Fruit fly (Drosophila melanogaster) whole organism, embryonic: ENCODE measurements around the gene Mec2.

Experiments
- Adf1 ChIP-seq: fragments of 200-800 bp; sonication (Bioruptor generic); IDR thresholded peaks from 2 replicates; pipeline ENCODE4 v1.3.6; 2022; ENCODE audit warnings: missing biosample characterization, missing genetic modification characterization
- CG10147 ChIP-seq: fragments of 200-800 bp; sonication (Bioruptor generic); optimal IDR thresholded peaks from 2 replicates; lab custom pipeline; 2019; ENCODE audit warnings: missing biosample characterization, mild to moderate bottlenecking, missing genetic modification characterization, moderate library complexity
- CG10274 ChIP-seq: fragments of 200-800 bp; sonication (Bioruptor generic); optimal IDR thresholded peaks from 3 replicates; lab custom pipeline; 2017; ENCODE audit warnings: missing biosample characterization, mild to moderate bottlenecking, missing genetic modification characterization
- CG10462 ChIP-seq: fragments of 200-800 bp; sonication (Bioruptor generic); optimal IDR thresholded peaks from 2 replicates; lab custom pipeline; 2016; ENCODE audit warnings: missing biosample characterization, missing genetic modification characterization
- CG10565 ChIP-seq: fragments of 200-800 bp; sonication (Bioruptor generic); optimal IDR thresholded peaks from 3 replicates; lab custom pipeline; 2016; ENCODE audit warnings: missing biosample characterization, mild to moderate bottlenecking, missing genetic modification characterization
- CG17359 ChIP-seq: fragments of 200-800 bp; sonication (Bioruptor generic); optimal IDR thresholded peaks from 3 replicates; lab custom pipeline; 2018; ENCODE audit warnings: missing biosample characterization, mild to moderate bottlenecking, missing genetic modification characterization, moderate library complexity
- CG17802 ChIP-seq: fragments of 200-800 bp; sonication (Bioruptor generic); optimal IDR thresholded peaks from 2 replicates; lab custom pipeline; 2018; ENCODE audit warnings: missing biosample characterization, mild to moderate bottlenecking, missing genetic modification characterization, moderate library complexity
- CG18764 ChIP-seq: fragments of 200-800 bp; sonication (Bioruptor generic); optimal IDR thresholded peaks from 3 replicates; lab custom pipeline; 2016; ENCODE audit warnings: missing biosample characterization, missing genetic modification characterization
- CG33213 ChIP-seq: fragments of 200-800 bp; sonication (Bioruptor generic); optimal IDR thresholded peaks from 3 replicates; lab custom pipeline; 2016; ENCODE audit warnings: missing biosample characterization, missing genetic modification characterization
- CG3407 ChIP-seq: fragments of 200-800 bp; sonication (Bioruptor generic); optimal IDR thresholded peaks from 2 replicates; lab custom pipeline; 2018; ENCODE audit warnings: missing biosample characterization, mild to moderate bottlenecking, missing genetic modification characterization
- CG4730 ChIP-seq: fragments of 200-800 bp; sonication (Bioruptor generic); IDR thresholded peaks from 2 replicates; pipeline ENCODE4 v1.3.6; 2022; ENCODE audit warnings: missing biosample characterization, missing genetic modification characterization
- CG5180 ChIP-seq: fragments of 200-800 bp; sonication (Bioruptor generic); optimal IDR thresholded peaks from 3 replicates; lab custom pipeline; 2017; ENCODE audit warnings: missing biosample characterization, missing genetic modification characterization, mild to moderate bottlenecking, moderate library complexity, missing genetic modification reagents
- CG6272 ChIP-seq: fragments of 200-800 bp; sonication (Bioruptor generic); IDR thresholded peaks from 2 replicates; pipeline ENCODE4 v1.3.6; 2022; ENCODE audit warnings: missing biosample characterization, missing genetic modification characterization
- CG6654 ChIP-seq: fragments of 200-800 bp; sonication (Bioruptor generic); optimal IDR thresholded peaks from 2 replicates; lab custom pipeline; 2017; ENCODE audit warnings: missing biosample characterization, mild to moderate bottlenecking, missing genetic modification characterization
- CG6813 ChIP-seq: fragments of 200-800 bp; sonication (Bioruptor generic); optimal IDR thresholded peaks from 2 replicates; lab custom pipeline; 2017; ENCODE audit warnings: missing biosample characterization, missing genetic modification characterization, mild to moderate bottlenecking, moderate library complexity, missing genetic modification reagents
- CG6854 ChIP-seq: fragments of 200-800 bp; sonication (Bioruptor generic); optimal IDR thresholded peaks from 3 replicates; lab custom pipeline; 2017; ENCODE audit warnings: missing biosample characterization, mild to moderate bottlenecking, missing genetic modification characterization
- CG8478 ChIP-seq: fragments of >200 bp; optimal IDR thresholded peaks from 2 replicates; lab custom pipeline; 2018
- CG9797 ChIP-seq: fragments of 200-800 bp; sonication (Bioruptor generic); optimal IDR thresholded peaks from 3 replicates; lab custom pipeline; 2018; ENCODE audit warnings: missing biosample characterization, mild to moderate bottlenecking, missing genetic modification characterization
- Dek ChIP-seq: fragments of 200-800 bp; sonication (Bioruptor generic); optimal IDR thresholded peaks from 3 replicates; lab custom pipeline; 2019; ENCODE audit warnings: missing biosample characterization, mild to moderate bottlenecking, missing genetic modification characterization, moderate library complexity
- Dll ChIP-seq: fragments of 200-800 bp; sonication (Bioruptor generic); IDR thresholded peaks from 4 replicates; pipeline ENCODE4 v1.3.6; 2022; ENCODE audit warnings: missing biosample characterization, missing genetic modification characterization; ENCODE audit not compliant: partially characterized antibody
- Doc3 ChIP-seq: fragments of 200-800 bp; sonication (Bioruptor generic); IDR thresholded peaks from 3 replicates; pipeline ENCODE4 v1.3.6; 2022; ENCODE audit warnings: missing biosample characterization, missing genetic modification characterization; ENCODE audit not compliant: partially characterized antibody
- Dp ChIP-seq: fragments of 200-800 bp; sonication (Bioruptor generic); optimal IDR thresholded peaks from 2 replicates; lab custom pipeline; 2018; ENCODE audit warnings: missing biosample characterization, mild to moderate bottlenecking, missing genetic modification characterization, moderate library complexity
- E2f2 ChIP-seq: fragments of 200-800 bp; sonication (Bioruptor generic); IDR thresholded peaks from 2 replicates; pipeline ENCODE4 v1.3.6; 2022; ENCODE audit warnings: missing biosample characterization, missing genetic modification characterization
- Ets97D ChIP-seq: fragments of 200-800 bp; sonication (Bioruptor generic); optimal IDR thresholded peaks from 3 replicates; lab custom pipeline; 2016; ENCODE audit warnings: missing biosample characterization, missing genetic modification characterization
- HmgZ ChIP-seq: fragments of 200-800 bp; sonication (Bioruptor generic); optimal IDR thresholded peaks from 2 replicates; lab custom pipeline; 2018; ENCODE audit warnings: missing biosample characterization, mild to moderate bottlenecking, missing genetic modification characterization
- Hr78 ChIP-seq, 2 experiments: fragments of 200-800 bp in 1 of 2; fragments of >200 bp in 1 of 2; sonication (Bioruptor generic) in 1 of 2; optimal IDR thresholded peaks; 2 replicates each; lab custom pipeline; 2017 to 2019; ENCODE audit warnings: missing biosample characterization in 2 of 2, missing genetic modification characterization in 2 of 2, mild to moderate bottlenecking in 1 of 2, moderate library complexity in 1 of 2
- Hsf ChIP-seq: fragments of 200-800 bp; sonication (Bioruptor generic); optimal IDR thresholded peaks from 3 replicates; lab custom pipeline; 2016; ENCODE audit warnings: missing biosample characterization, missing genetic modification characterization
- Lim3 ChIP-seq: fragments of 200-800 bp; sonication (Bioruptor generic); IDR thresholded peaks from 2 replicates; pipeline ENCODE4 v1.3.6; 2022; ENCODE audit warnings: missing biosample characterization, missing genetic modification characterization
- Max ChIP-seq: fragments of 200-800 bp; sonication (Bioruptor generic); optimal IDR thresholded peaks from 2 replicates; lab custom pipeline; 2016; ENCODE audit warnings: missing biosample characterization, mild to moderate bottlenecking, missing genetic modification characterization
- Med ChIP-seq: fragments of 200-800 bp; sonication (Bioruptor generic); peaks from one replicate; lab custom pipeline; 2016; ENCODE audit warnings: missing biosample characterization, missing genetic modification characterization, mild to moderate bottlenecking, inconsistent platforms, moderate library complexity
- Mrtf ChIP-seq: fragments of 200-800 bp; sonication (Bioruptor generic); IDR thresholded peaks from 3 replicates; pipeline ENCODE4 v1.3.6; 2022; ENCODE audit warnings: missing biosample characterization, missing genetic modification characterization
- NfI ChIP-seq: fragments of 200-800 bp; sonication (Bioruptor generic); optimal IDR thresholded peaks from 3 replicates; lab custom pipeline; 2018; ENCODE audit warnings: missing biosample characterization, mild to moderate bottlenecking, missing genetic modification characterization, moderate library complexity
- Spps ChIP-seq: fragments of 200-800 bp; sonication (Bioruptor generic); optimal IDR thresholded peaks from 2 replicates; lab custom pipeline; 2018; ENCODE audit warnings: missing biosample characterization, mild to moderate bottlenecking, missing genetic modification characterization
- Stat92E ChIP-seq, 3 experiments: fragments of >200 bp in 2 of 3; fragments of 200-800 bp in 1 of 3; sonication (Bioruptor generic) in 1 of 3; optimal IDR thresholded peaks; 2 replicates each; lab custom pipeline; 2017 to 2019; ENCODE audit warnings: missing biosample characterization in 3 of 3, missing genetic modification characterization in 3 of 3, mild to moderate bottlenecking in 1 of 3, moderate library complexity in 1 of 3
- Vsx1 ChIP-seq: fragments of 200-800 bp; sonication (Bioruptor generic); optimal IDR thresholded peaks from 2 replicates; lab custom pipeline; 2017; ENCODE audit warnings: missing biosample characterization, mild to moderate bottlenecking, missing genetic modification characterization, missing genetic modification reagents
- br ChIP-seq: fragments of >200 bp; optimal IDR thresholded peaks from 2 replicates; lab custom pipeline; 2017
- da ChIP-seq: fragments of 200-800 bp; sonication (Bioruptor generic); optimal IDR thresholded peaks from 2 replicates; lab custom pipeline; 2016; ENCODE audit warnings: missing biosample characterization, missing genetic modification characterization
- exex ChIP-seq: fragments of 200-800 bp; sonication (Bioruptor generic); optimal IDR thresholded peaks from 4 replicates; lab custom pipeline; 2018; ENCODE audit warnings: missing biosample characterization, mild to moderate bottlenecking, missing genetic modification characterization, moderate library complexity
- gem ChIP-seq: fragments of 200-800 bp; sonication (Bioruptor generic); optimal IDR thresholded peaks from 2 replicates; lab custom pipeline; 2019; ENCODE audit warnings: missing biosample characterization, mild to moderate bottlenecking, missing genetic modification characterization, moderate library complexity
- grn ChIP-seq: fragments of 200-800 bp; sonication (Bioruptor generic); optimal IDR thresholded peaks from 3 replicates; lab custom pipeline; 2017; ENCODE audit warnings: missing biosample characterization, missing genetic modification characterization
- h ChIP-seq: fragments of >200 bp; optimal IDR thresholded peaks from 2 replicates; lab custom pipeline; 2017
- her ChIP-seq: fragments of 200-800 bp; sonication (Bioruptor generic); optimal IDR thresholded peaks from 2 replicates; lab custom pipeline; 2016; ENCODE audit warnings: missing biosample characterization, missing genetic modification characterization
- ken ChIP-seq: fragments of 200-800 bp; sonication (Bioruptor generic); IDR thresholded peaks from 3 replicates; pipeline ENCODE4 v1.3.6; 2022; ENCODE audit warnings: missing biosample characterization, missing genetic modification characterization
- luna ChIP-seq: fragments of 200-800 bp; sonication (Bioruptor generic); optimal IDR thresholded peaks from 2 replicates; lab custom pipeline; 2016; ENCODE audit warnings: missing biosample characterization, missing genetic modification characterization
- mirr ChIP-seq: fragments of 200-800 bp; sonication (Bioruptor generic); optimal IDR thresholded peaks from 3 replicates; lab custom pipeline; 2018; ENCODE audit warnings: missing biosample characterization, mild to moderate bottlenecking, missing genetic modification characterization
- pnt ChIP-seq: fragments of 200-800 bp; sonication (Bioruptor generic); optimal IDR thresholded peaks from 3 replicates; lab custom pipeline; 2016; ENCODE audit warnings: missing biosample characterization, missing genetic modification characterization
- sd ChIP-seq: fragments of 200-800 bp; sonication (Bioruptor generic); optimal IDR thresholded peaks from 3 replicates; lab custom pipeline; 2018; ENCODE audit warnings: missing biosample characterization, mild to moderate bottlenecking, missing genetic modification characterization, moderate library complexity
- sens ChIP-seq: fragments of 200-800 bp; sonication (Bioruptor generic); peaks from one replicate; lab custom pipeline; 2016; ENCODE audit warnings: missing biosample characterization, missing genetic modification characterization
- sob ChIP-seq: fragments of 200-800 bp; sonication (Bioruptor generic); IDR thresholded peaks from 2 replicates; pipeline ENCODE4 v1.3.6; 2022; ENCODE audit warnings: missing biosample characterization, missing genetic modification characterization
- tin ChIP-seq: fragments of 200-800 bp; sonication (Bioruptor generic); optimal IDR thresholded peaks from 3 replicates; lab custom pipeline; 2016; ENCODE audit warnings: missing biosample characterization, missing genetic modification characterization
- vvl ChIP-seq: fragments of 200-800 bp; sonication (Bioruptor generic); IDR thresholded peaks from 2 replicates; pipeline ENCODE4 v1.3.6; 2022; ENCODE audit warnings: missing biosample characterization, missing genetic modification characterization
- wek ChIP-seq: fragments of 200-800 bp; sonication (Bioruptor generic); optimal IDR thresholded peaks from 3 replicates; lab custom pipeline; 2018; ENCODE audit warnings: missing biosample characterization, mild to moderate bottlenecking, missing genetic modification characterization, moderate library complexity
- wor ChIP-seq: fragments of 200-800 bp; sonication (Bioruptor generic); IDR thresholded peaks from 2 replicates; pipeline ENCODE4 v1.3.6; 2022; ENCODE audit warnings: missing biosample characterization, missing genetic modification characterization

Mec2 gene

DNA sequence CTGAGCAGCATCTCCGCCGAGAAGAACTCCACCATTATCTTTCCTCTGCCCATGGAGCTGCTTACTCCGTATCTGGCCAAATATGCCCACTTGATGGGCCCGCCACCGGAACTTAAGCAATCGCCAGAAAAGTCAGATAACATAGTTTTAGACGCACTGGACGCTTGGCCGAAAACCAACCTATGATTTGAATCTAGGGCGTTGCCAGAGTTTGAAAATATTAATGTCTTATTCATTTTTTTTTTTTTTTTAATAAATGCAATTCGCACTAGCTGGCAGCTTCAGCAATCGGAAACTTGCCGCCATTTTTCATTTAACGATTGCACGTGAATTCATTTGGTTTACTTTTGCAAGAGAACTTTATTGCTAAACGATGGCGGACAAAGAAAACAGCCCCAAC lies 2.1 kb downstream of the Mec2 start, which contains the start of gene HP1D3csd (continued):
- TF ChIP-seq exex (no peak), CG10462 (no peak), CG10274 (GFP tag; lab: Kevin White, UChicago) (no peak), CG5180 (GFP tag; lab: Kevin White, UChicago) (no peak), NfI (GFP tag; lab: Kevin White, UChicago) (no peak), sd (tag; lab: Kevin White, UChicago) (no peak), Spps (no peak), Ets97D (GFP tag; lab: Kevin White, UChicago) (peak; percentile 79), CG4730 (GFP tag; lab: Robert Waterston, UW) (no peak), sob (GFP tag; lab: Robert Waterston, UW) (no peak), Med (GFP tag; lab: Kevin White, UChicago) (peak; percentile 52), h (lab: Kevin White, UChicago) (no peak), gem (tag; lab: Kevin White, UChicago) (no peak), Stat92E (GFP tag; optimal IDR thresholded peaks at IDR 0.05; lab: Kevin White, UChicago) (no peak), br (lab: Kevin White, UChicago) (no peak), CG33213 (GFP tag; lab: Kevin White, UChicago) (no peak), CG6272 (GFP tag; lab: Robert Waterston, UW) (no peak), her (no peak), CG3407 (GFP tag; lab: Kevin White, UChicago) (no peak), Hr78 (GFP tag; optimal IDR thresholded peaks at IDR 0.05; lab: Kevin White, UChicago) (no peak), Dek (no peak), CG10565 (GFP tag; lab: Kevin White, UChicago) (no peak), Adf1 (GFP tag; lab: Robert Waterston, UW) (no peak), mirr (GFP tag; lab: Kevin White, UChicago) (no peak), da (GFP tag; lab: Kevin White, UChicago) (no peak), CG6813 (GFP tag; lab: Kevin White, UChicago) (no peak), pnt (GFP tag; lab: Kevin White, UChicago) (no peak), wek (no peak), Lim3 (GFP tag; lab: Robert Waterston, UW) (no peak), Mrtf (GFP tag; lab: Robert Waterston, UW) (no peak), CG8478 (lab: Kevin White, UChicago) (no peak), CG17802 (tag; lab: Kevin White, UChicago) (no peak), sens (peak; percentile 61), CG10147 (GFP tag; lab: Kevin White, UChicago) (no peak), CG9797 (no peak), CG6854 (GFP tag; lab: Kevin White, UChicago) (no peak), luna (GFP tag; lab: Kevin White, UChicago) (no peak), CG18764 (GFP tag; lab: Kevin White, UChicago) (no peak), CG6654 (GFP tag; lab: Kevin White, UChicago) (peak; percentile 98), E2f2 (GFP tag; lab: Robert Waterston, UW) (peak; percentile 72), Doc3 (GFP tag; lab: Robert Waterston, UW) (no peak), tin (GFP tag; lab: Kevin White, UChicago) (no peak), Max (GFP tag; lab: Kevin White, UChicago) (no peak), Dll (GFP tag; lab: Robert Waterston, UW) (no peak), HmgZ (tag; lab: Kevin White, UChicago) (no peak), CG17359 (tag; lab: Kevin White, UChicago) (peak; percentile 94), vvl (peak; percentile 65; the same call in 1 of the 2 replicates), Hsf (GFP tag; lab: Kevin White, UChicago) (no peak), Vsx1 (no peak), Dp (GFP tag; lab: Kevin White, UChicago) (peak; percentile 13), wor (GFP tag; lab: Robert Waterston, UW) (no peak), ken (no peak), grn (GFP tag; lab: Kevin White, UChicago) (peak; percentile 12)
